Worm (Caenorhabditis elegans): ENCODE data around the gene F48E8.2.

ce11 chrIII:5442711-5443253 lies 21.4 kb upstream of the F48E8.2 start, which contains the start of the genes T24G10.2 and disl-2:
- TF ChIP-seq hlh-8 (tag; optimal IDR thresholded peaks at IDR 0.05) (no peak), tbx-7 (tag; optimal IDR thresholded peaks at IDR 0.05) (no peak), dve-1 (tag; optimal IDR thresholded peaks at IDR 0.05) (no peak), nhr-11 (tag; optimal IDR thresholded peaks at IDR 0.05) (no peak), ceh-2 (tag; optimal IDR thresholded peaks at IDR 0.05) (no peak)
